Worm (Caenorhabditis elegans) whole organism, L4/young adult: ENCODE measurements around the gene W08E12.4.

ENCODE experiments used
- W03F9.2 ChIP-seq: fragments of 150-350 bp; optimal IDR thresholded peaks from 2 replicates; lab custom pipeline; 2014; ENCODE audit warnings: missing biosample characterization, missing genetic modification characterization
- him-1 ChIP-seq: sonication (generic microtip); optimal IDR thresholded peaks from 2 replicates; lab custom pipeline; 2016; ENCODE audit warnings: missing genotype, missing genetic modification reagents, missing genetic modification characterization, missing compliant biosample characterization

ce11 chrIV:3345484-3345883, 43.3 kb downstream of the W08E12.4 start:
- TF ChIP-seq W03F9.2 (tag; lab: Kevin White, UChicago) (no peak), him-1 (tag; lab: Kevin White, UChicago) (no peak)
